Fruit fly (Drosophila melanogaster) S2 (cell line): ENCODE measurements around the gene CG42354.

Source experiments
- CG8478 ChIP-seq: fragments of >200 bp; optimal IDR thresholded peaks from 2 replicates; lab custom pipeline; 2018
- CTCF ChIP-seq, 2 experiments: fragments of >200 bp; optimal IDR thresholded peaks; 2 replicates each; lab custom pipeline; 2018

dm6 chrX:16088279-16088678, 16.5 kb downstream of the CG42354 start:
- TF ChIP-seq CG8478, result no peak
- TF ChIP-seq CTCF (optimal IDR thresholded peaks at IDR 0.05; lab: Kevin White, UChicago), result no peak
